Worm (Caenorhabditis elegans) whole organism, L3 larva: Measurements from ENCODE around the gene zip-2.

Source experiments
- R02D3.7 ChIP-seq: fragments of 150-350 bp; optimal IDR thresholded peaks from 2 replicates; lab custom pipeline; 2014; ENCODE audit warnings: missing biosample characterization, missing genetic modification characterization
- ZK546.5 ChIP-seq: sonication (generic microtip); optimal IDR thresholded peaks from 2 replicates; lab custom pipeline; 2017; ENCODE audit warnings: missing biosample characterization, missing genetic modification characterization
- aly-2 ChIP-seq: fragments of 150-350 bp; optimal IDR thresholded peaks from 2 replicates; lab custom pipeline; 2014; ENCODE audit warnings: missing biosample characterization, missing genetic modification characterization
- ama-1 ChIP-seq: fragments of 150-350 bp; optimal IDR thresholded peaks from 2 replicates; lab custom pipeline; 2018
- ceh-16 ChIP-seq: sonication (generic microtip); optimal IDR thresholded peaks from 2 replicates; lab custom pipeline; 2017; ENCODE audit warnings: missing biosample characterization, missing genetic modification characterization
- ceh-28 ChIP-seq: fragments of 150-350 bp; optimal IDR thresholded peaks from 2 replicates; lab custom pipeline; 2014; ENCODE audit warnings: missing biosample characterization, missing genetic modification reagents, missing genetic modification characterization
- ceh-82 ChIP-seq: fragments of 150-350 bp; optimal IDR thresholded peaks from 2 replicates; lab custom pipeline; 2014; ENCODE audit warnings: missing biosample characterization, missing genetic modification characterization
- ceh-9 ChIP-seq: sonication (generic microtip); optimal IDR thresholded peaks from 2 replicates; lab custom pipeline; 2018; ENCODE audit warnings: missing biosample characterization, missing genetic modification characterization
- daf-12 ChIP-seq: fragments of 150-350 bp; optimal IDR thresholded peaks from 2 replicates; lab custom pipeline; 2014; ENCODE audit warnings: missing biosample characterization, missing genetic modification reagents, missing genetic modification characterization
- egl-5 ChIP-seq: fragments of 150-350 bp; optimal IDR thresholded peaks from 2 replicates; lab custom pipeline; 2017; ENCODE audit warnings: missing biosample characterization, missing genetic modification reagents, missing genetic modification characterization, inconsistent platforms
- elt-1 ChIP-seq: fragments of 150-350 bp; optimal IDR thresholded peaks from 2 replicates; lab custom pipeline; 2014; ENCODE audit warnings: missing biosample characterization, missing genetic modification characterization
- elt-2 ChIP-seq: sonication (generic microtip); optimal IDR thresholded peaks from 2 replicates; lab custom pipeline; 2016; ENCODE audit warnings: missing genetic modification reagents, mild to moderate bottlenecking, missing genetic modification characterization, missing compliant biosample characterization
- eor-1 ChIP-seq, 2 experiments: fragments of 150-350 bp; optimal IDR thresholded peaks; 2 replicates each; lab custom pipeline; 2014 to 2018; ENCODE audit warnings: missing biosample characterization in 2 of 2, missing genetic modification characterization in 2 of 2
- fkh-10 ChIP-seq: sonication (generic microtip); optimal IDR thresholded peaks from 2 replicates; lab custom pipeline; 2017; ENCODE audit warnings: missing biosample characterization, missing genetic modification reagents, missing genetic modification characterization
- fos-1 ChIP-seq: fragments of 150-350 bp; optimal IDR thresholded peaks from 2 replicates; lab custom pipeline; 2014; ENCODE audit warnings: missing biosample characterization, missing genetic modification characterization
- hmg-11 ChIP-seq: sonication (generic microtip); optimal IDR thresholded peaks from 2 replicates; lab custom pipeline; 2016; ENCODE audit warnings: missing genetic modification characterization, missing compliant biosample characterization
- jun-1 ChIP-seq: fragments of 150-350 bp; optimal IDR thresholded peaks from 2 replicates; lab custom pipeline; 2014; ENCODE audit warnings: missing biosample characterization, missing genetic modification reagents, missing genetic modification characterization
- lin-15B ChIP-seq: fragments of 150-350 bp; optimal IDR thresholded peaks from 2 replicates; lab custom pipeline; 2014; ENCODE audit warnings: missing biosample characterization, missing genetic modification characterization
- lin-39 ChIP-seq: fragments of 150-350 bp; optimal IDR thresholded peaks from 2 replicates; lab custom pipeline; 2018; ENCODE audit warnings: missing biosample characterization, missing genetic modification reagents, missing genetic modification characterization
- lsy-12 ChIP-seq: sonication (generic microtip); optimal IDR thresholded peaks from 2 replicates; lab custom pipeline; 2016; ENCODE audit warnings: mild to moderate bottlenecking, missing genetic modification characterization, missing compliant biosample characterization
- mml-1 ChIP-seq: fragments of 150-350 bp; sonication (generic microtip); optimal IDR thresholded peaks from 3 replicates; lab custom pipeline; 2014; ENCODE audit warnings: missing biosample characterization, missing genetic modification characterization
- nfya-1 ChIP-seq: sonication (generic microtip); optimal IDR thresholded peaks from 2 replicates; lab custom pipeline; 2017; ENCODE audit warnings: missing genetic modification characterization, mild to moderate bottlenecking, missing compliant biosample characterization, antibody characterized with exemption, moderate library complexity; ENCODE audit not compliant: insufficient read depth
- nhr-11 ChIP-seq: fragments of 150-350 bp; optimal IDR thresholded peaks from 2 replicates; lab custom pipeline; 2014; ENCODE audit warnings: missing biosample characterization, missing genetic modification characterization
- nhr-12 ChIP-seq: fragments of 150-350 bp; optimal IDR thresholded peaks from 2 replicates; lab custom pipeline; 2014; ENCODE audit warnings: missing biosample characterization, missing genetic modification characterization
- nhr-23 ChIP-seq: fragments of 150-350 bp; optimal IDR thresholded peaks from 2 replicates; lab custom pipeline; 2014; ENCODE audit warnings: missing biosample characterization, missing genetic modification reagents, missing genetic modification characterization
- nhr-237 ChIP-seq: fragments of 150-350 bp; optimal IDR thresholded peaks from 2 replicates; lab custom pipeline; 2014; ENCODE audit warnings: missing biosample characterization, missing genetic modification characterization
- nhr-25 ChIP-seq: sonication (generic microtip); optimal IDR thresholded peaks from 2 replicates; lab custom pipeline; 2017; ENCODE audit warnings: missing biosample characterization, missing genetic modification characterization
- nhr-43 ChIP-seq: sonication (generic microtip); optimal IDR thresholded peaks from 2 replicates; lab custom pipeline; 2016; ENCODE audit warnings: mild to moderate bottlenecking, missing genetic modification characterization, missing compliant biosample characterization; ENCODE audit not compliant: poor library complexity, severe bottlenecking
- nhr-76 ChIP-seq: fragments of 150-350 bp; sonication (generic microtip); optimal IDR thresholded peaks from 5 replicates; lab custom pipeline; 2014; ENCODE audit warnings: missing biosample characterization, missing genetic modification characterization
- nhr-77 ChIP-seq: fragments of 150-350 bp; optimal IDR thresholded peaks from 2 replicates; lab custom pipeline; 2014; ENCODE audit warnings: missing biosample characterization, missing genetic modification characterization
- pha-4 ChIP-seq: fragments of 150-350 bp; optimal IDR thresholded peaks from 2 replicates; lab custom pipeline; 2014; ENCODE audit warnings: missing biosample characterization, missing genetic modification reagents, missing genetic modification characterization
- pqm-1 ChIP-seq: fragments of 150-350 bp; optimal IDR thresholded peaks from 2 replicates; lab custom pipeline; 2017; ENCODE audit warnings: missing biosample characterization, missing genetic modification characterization, inconsistent platforms
- sea-2 ChIP-seq: fragments of 150-350 bp; sonication (generic microtip); optimal IDR thresholded peaks from 4 replicates; lab custom pipeline; 2014; ENCODE audit warnings: missing biosample characterization, missing genetic modification reagents, missing genetic modification characterization
- skn-1 ChIP-seq: fragments of 150-350 bp; optimal IDR thresholded peaks from 2 replicates; lab custom pipeline; 2014; ENCODE audit warnings: missing biosample characterization, missing genetic modification characterization
- snpc-4 ChIP-seq: fragments of 150-350 bp; optimal IDR thresholded peaks from 2 replicates; lab custom pipeline; 2014; ENCODE audit warnings: missing biosample characterization, missing genetic modification characterization
- tbx-2 ChIP-seq: sonication (generic microtip); optimal IDR thresholded peaks from 2 replicates; lab custom pipeline; 2016; ENCODE audit warnings: mild to moderate bottlenecking, missing genetic modification characterization, missing compliant biosample characterization
- unc-39 ChIP-seq: sonication (generic microtip); optimal IDR thresholded peaks from 4 replicates; lab custom pipeline; 2017; ENCODE audit warnings: missing biosample characterization, missing genetic modification characterization
- unc-62 ChIP-seq: fragments of 150-350 bp; sonication (generic microtip); optimal IDR thresholded peaks from 4 replicates; lab custom pipeline; 2014; ENCODE audit warnings: missing biosample characterization, missing genetic modification reagents, missing genetic modification characterization
- zag-1 ChIP-seq: fragments of 150-350 bp; optimal IDR thresholded peaks from 2 replicates; lab custom pipeline; 2014; ENCODE audit warnings: missing biosample characterization, missing genetic modification characterization
- ztf-11 ChIP-seq: fragments of 150-350 bp; optimal IDR thresholded peaks from 2 replicates; lab custom pipeline; 2014; ENCODE audit warnings: missing biosample characterization, missing genetic modification characterization
- ztf-4 ChIP-seq: fragments of 150-350 bp; optimal IDR thresholded peaks from 2 replicates; lab custom pipeline; 2014; ENCODE audit warnings: missing biosample characterization, missing genetic modification characterization

Gene zip-2

ce11 chrIII:845485-845884, 12.7 kb downstream of the zip-2 start, which contains the start of gene K02F3.2:
Gene K02F3.2 (plus strand): TSS chrIII:845841.
- TF ChIP-seq mml-1 (tag; lab: Kevin White, UChicago) (no peak), nfya-1 (peak; percentile 30), R02D3.7 (tag; lab: Kevin White, UChicago) (no peak), ztf-11 (tag; lab: Kevin White, UChicago) (no peak), aly-2 (tag; lab: Kevin White, UChicago) (no peak), zag-1 (tag; lab: Kevin White, UChicago) (no peak), ceh-28 (peak; percentile 12), ZK546.5 (no peak), ceh-16 (no peak), hmg-11 (tag; lab: Kevin White, UChicago) (peak; percentile 12), ceh-82 (tag; lab: Kevin White, UChicago) (no peak), ztf-4 (tag; lab: Kevin White, UChicago) (no peak), lin-39 (tag; lab: Kevin White, UChicago) (no peak), skn-1 (tag; lab: Kevin White, UChicago) (no peak), ama-1 (lab: Kevin White, UChicago) (peak; percentile 45), nhr-12 (tag; lab: Kevin White, UChicago) (no peak), nhr-11 (tag; lab: Kevin White, UChicago) (no peak), elt-2 (tag; lab: Kevin White, UChicago) (peak; percentile 71), jun-1 (tag; lab: Kevin White, UChicago) (peak; percentile 76), nhr-237 (tag; lab: Kevin White, UChicago) (no peak), elt-1 (tag; lab: Kevin White, UChicago) (peak; percentile 53), nhr-25 (peak; percentile 4), lsy-12 (tag; lab: Kevin White, UChicago) (no peak), nhr-43 (tag; lab: Kevin White, UChicago) (peak; percentile 80), ceh-9 (tag; lab: Kevin White, UChicago) (no peak), pha-4 (tag; lab: Kevin White, UChicago) (peak; percentile 86), snpc-4 (tag; lab: Kevin White, UChicago) (no peak), sea-2 (GFP tag; lab: Kevin White, UChicago) (no peak), lin-15B (peak; percentile 28), unc-62 (no peak), nhr-23 (tag; lab: Kevin White, UChicago) (peak; percentile 65), pqm-1 (tag; lab: Kevin White, UChicago) (peak; percentile 84), daf-12 (tag; lab: Kevin White, UChicago) (no peak), tbx-2 (tag; lab: Kevin White, UChicago) (no peak), eor-1 (tag; optimal IDR thresholded peaks at IDR 0.05; lab: Kevin White, UChicago) (no peak), egl-5 (tag; lab: Kevin White, UChicago) (no peak), fos-1 (tag; lab: Kevin White, UChicago) (no peak)

- TF ChIP-seq nhr-11 (tag; lab: Kevin White, UChicago) (no peak), hmg-11 (tag; lab: Kevin White, UChicago) (no peak), ceh-28 (no peak), mml-1 (tag; lab: Kevin White, UChicago) (no peak), nhr-76 (tag; lab: Kevin White, UChicago) (no peak), nhr-77 (tag; lab: Kevin White, UChicago) (no peak), ZK546.5 (no peak), unc-39 (no peak), snpc-4 (tag; lab: Kevin White, UChicago) (no peak), nhr-23 (tag; lab: Kevin White, UChicago) (no peak), ztf-4 (tag; lab: Kevin White, UChicago) (no peak), tbx-2 (tag; lab: Kevin White, UChicago) (no peak), daf-12 (tag; lab: Kevin White, UChicago) (no peak), nfya-1 (no peak), fkh-10 (GFP tag; lab: Kevin White, UChicago) (no peak)
These were observed 19.5 kb downstream of the zip-2 start, which contains the start of gene moma-1 for ce11 chrIII:852296-852695. Gene moma-1 (minus strand): TSS chrIII:852396.
